Fruit fly (Drosophila melanogaster) S2 (cell line): ENCODE results near the gene PGRP-SD.

Experiments used
- CG8478 ChIP-seq: fragments of >200 bp; optimal IDR thresholded peaks from 2 replicates; lab custom pipeline; 2018
- CTCF ChIP-seq, 2 experiments: fragments of >200 bp; optimal IDR thresholded peaks; 2 replicates each; lab custom pipeline; 2018

- TF ChIP-seq CG8478 (lab: Kevin White, UChicago) (no peak), CTCF (optimal IDR thresholded peaks at IDR 0.05; lab: Kevin White, UChicago) (no peak)
Measured at dm6 chr3L:7611229-7611628, 39.8 kb upstream of the PGRP-SD start.
